Worm (Caenorhabditis elegans): ENCODE measurements around the gene scl-18.

DNA sequence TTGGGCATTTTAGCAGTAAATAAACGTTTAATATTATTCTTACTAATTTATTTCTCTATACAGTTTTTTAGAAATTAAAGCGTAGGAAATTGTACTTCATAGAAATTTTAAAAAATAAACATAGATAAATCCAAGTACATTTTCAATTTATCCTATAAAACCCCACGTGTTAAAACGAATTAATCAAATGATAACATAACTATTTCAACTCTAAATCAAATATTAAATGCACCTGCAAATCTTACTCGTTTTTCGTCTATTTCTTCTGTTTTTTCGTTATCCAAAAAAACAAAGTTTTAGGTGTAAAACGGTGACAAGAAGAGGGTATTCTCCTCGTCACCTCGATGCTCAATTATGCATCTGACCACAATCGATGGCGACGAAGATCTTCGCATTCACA lies 19.2 kb downstream of the scl-18 start, which contains the start of gene K01A6.6:
- no peak for TF ChIP-seq ama-1 (optimal IDR thresholded peaks at IDR 0.05)
- TF ChIP-seq lin-39 (tag; optimal IDR thresholded peaks at IDR 0.05): no peak
- TF ChIP-seq alr-1 (tag; optimal IDR thresholded peaks at IDR 0.05): no peak
